Fruit fly (Drosophila melanogaster): ENCODE data around the gene Non2.
A peak's percentile ranks its signal among the peaks of the same experiment; 100 is the strongest.

Non2 gene

dm6 chr3L:2798463-2798993 lies 31.7 kb downstream of the Non2 start (continued):
- TF ChIP-seq caup (GFP tag; optimal IDR thresholded peaks at IDR 0.05; ENCODE audit: severe bottlenecking), result no peak
- TF ChIP-seq esg (GFP tag; conservative IDR thresholded peaks at IDR 0.05), result no peak
- peak; percentile 65 for TF ChIP-seq CG2875 (GFP tag; optimal IDR thresholded peaks at IDR 0.05)
- no peak for TF ChIP-seq tup (GFP tag; optimal IDR thresholded peaks at IDR 0.05)
- TF ChIP-seq CG3995 (GFP tag; optimal IDR thresholded peaks at IDR 0.05), result no peak
- no peak for TF ChIP-seq shn (GFP tag; optimal IDR thresholded peaks at IDR 0.05)
- TF ChIP-seq Neu2 (GFP tag; optimal IDR thresholded peaks at IDR 0.05; ENCODE audit: borderline replicate concordance), result no peak
- TF ChIP-seq MBD-R2 (GFP tag; IDR thresholded peaks at IDR 0.05), result peak; percentile 17; the same call in 1 of the 2 replicates
- peak; percentile 13 for TF ChIP-seq CG8388 (GFP tag; optimal IDR thresholded peaks at IDR 0.05)
- TF ChIP-seq CG7271 (tag; optimal IDR thresholded peaks at IDR 0.05), result peak; percentile 56
- 0 out of 2 replicates have a peak, but pooled peaks have one; percentile 7 for TF ChIP-seq seq (GFP tag; IDR thresholded peaks at IDR 0.05)
- peak; percentile 79 for TF ChIP-seq CG2678 (tag; optimal IDR thresholded peaks at IDR 0.05)
- TF ChIP-seq CG18011 (GFP tag; optimal IDR thresholded peaks at IDR 0.05), result peak; percentile 6
- TF ChIP-seq Awh (GFP tag; IDR thresholded peaks at IDR 0.05), result 0 out of 2 replicates have a peak, but pooled peaks have one; percentile 44
- TF ChIP-seq Nf-YA (GFP tag; IDR thresholded peaks at IDR 0.05), result no peak; the same call in 1 of the 2 replicates
- peak; percentile 15 for TF ChIP-seq pum (GFP tag; optimal IDR thresholded peaks at IDR 0.05)
- TF ChIP-seq CG17568 (GFP tag; optimal IDR thresholded peaks at IDR 0.05), result peak; percentile 79
- TF ChIP-seq CG7987 (GFP tag; optimal IDR thresholded peaks at IDR 0.05), result peak; percentile 62
- TF ChIP-seq CG8281 (tag; optimal IDR thresholded peaks at IDR 0.05), result peak; percentile 49
- peak; percentile 34 for TF ChIP-seq CG31365 (tag; optimal IDR thresholded peaks at IDR 0.05)
- TF ChIP-seq CG2712 (tag; optimal IDR thresholded peaks at IDR 0.05), result peak; percentile 61
- TF ChIP-seq Side (GFP tag; optimal IDR thresholded peaks at IDR 0.05), result peak; percentile 39
- TF ChIP-seq gem (tag; optimal IDR thresholded peaks at IDR 0.05), result peak; percentile 54
- no peak for TF ChIP-seq CG10654 (GFP tag; optimal IDR thresholded peaks at IDR 0.05)
- TF ChIP-seq zen (tag; optimal IDR thresholded peaks at IDR 0.05), result peak; percentile 48
- TF ChIP-seq CG18619 (GFP tag; optimal IDR thresholded peaks at IDR 0.05), result peak; percentile 23
- 0 out of 3 replicates have a peak, but pooled peaks have one; percentile 13 for TF ChIP-seq CG11695 (GFP tag; IDR thresholded peaks at IDR 0.05)
- peak; percentile 24 for TF ChIP-seq BtbVII (GFP tag; optimal IDR thresholded peaks at IDR 0.05)
- peak; percentile 75; the same call in 1 of the 2 replicates for TF ChIP-seq GATAe (GFP tag; conservative IDR thresholded peaks at IDR 0.05)
- no peak for TF ChIP-seq Trl (optimal IDR thresholded peaks at IDR 0.05)
- TF ChIP-seq Trl (GFP tag; optimal IDR thresholded peaks at IDR 0.05), result peak; percentile 42
- TF ChIP-seq sd (tag; optimal IDR thresholded peaks at IDR 0.05), result peak; percentile 1
- TF ChIP-seq Camta (GFP tag; optimal IDR thresholded peaks at IDR 0.05), result no peak
- TF ChIP-seq fd96Cb (tag; optimal IDR thresholded peaks at IDR 0.05), result peak; percentile 35
- TF ChIP-seq CG2129 (GFP tag; IDR thresholded peaks at IDR 0.05; ENCODE audit: partially characterized antibody), result no peak
- TF ChIP-seq CG10366 (GFP tag; IDR thresholded peaks at IDR 0.05), result no peak
- TF ChIP-seq Dip2 (GFP tag; IDR thresholded peaks at IDR 0.05), result no peak
- peak in 1 of 2 experiments; percentile 47 for TF ChIP-seq Hr51 (GFP tag; optimal IDR thresholded peaks at IDR 0.05)
- peak in 1 of 2 experiments; percentile 60 for TF ChIP-seq tll (GFP tag; optimal IDR thresholded peaks at IDR 0.05)
- no peak for TF ChIP-seq CG4820 (GFP tag; optimal IDR thresholded peaks at IDR 0.05)
- no peak for TF ChIP-seq CG1602 (GFP tag; optimal IDR thresholded peaks at IDR 0.05)
- peak; percentile 75 for TF ChIP-seq CG6813 (GFP tag; optimal IDR thresholded peaks at IDR 0.05)
- no peak for TF ChIP-seq CG17612 (GFP tag; IDR thresholded peaks at IDR 0.05)
- no peak for TF ChIP-seq bbx (GFP tag; IDR thresholded peaks at IDR 0.05; ENCODE audit: partially characterized antibody)
- TF ChIP-seq ab (GFP tag; optimal IDR thresholded peaks at IDR 0.05), result no peak
- TF ChIP-seq chif (GFP tag; optimal IDR thresholded peaks at IDR 0.05), result peak; percentile 3 to 43
- TF ChIP-seq mirr (GFP tag; optimal IDR thresholded peaks at IDR 0.05), result peak; percentile 65
- no peak for TF ChIP-seq Spps (tag; optimal IDR thresholded peaks at IDR 0.05)
- 0 out of 3 replicates have a peak, but pooled peaks have one; percentile 35 for TF ChIP-seq gce (GFP tag; IDR thresholded peaks at IDR 0.05)

All from whole organism, embryonic.